Fruit fly (Drosophila melanogaster) whole organism, prepupa: ENCODE data around the gene CG14204.

ENCODE experiments used
- CG10669 ChIP-seq: fragments of 200-800 bp; sonication (Bioruptor generic); optimal IDR thresholded peaks from 3 replicates; lab custom pipeline; 2018; ENCODE audit warnings: missing biosample characterization, mild to moderate bottlenecking, missing genetic modification characterization, moderate library complexity
- CG8632 ChIP-seq: fragments of 200-800 bp; sonication (Bioruptor generic); optimal IDR thresholded peaks from 3 replicates; lab custom pipeline; 2016; ENCODE audit warnings: missing biosample characterization, missing genetic modification characterization
- Ets96B ChIP-seq: fragments of 200-800 bp; optimal IDR thresholded peaks from 2 replicates; lab custom pipeline; 2019; ENCODE audit warnings: missing biosample characterization, mild to moderate bottlenecking, missing genetic modification characterization, moderate library complexity
- Hr39 ChIP-seq: fragments of 200-800 bp; sonication (Bioruptor generic); optimal IDR thresholded peaks from 2 replicates; lab custom pipeline; 2016; ENCODE audit warnings: missing biosample characterization, missing genetic modification characterization
- Sox15 ChIP-seq: fragments of 200-800 bp; sonication (Bioruptor generic); optimal IDR thresholded peaks from 3 replicates; lab custom pipeline; 2016; ENCODE audit warnings: missing biosample characterization, missing genetic modification characterization
- achi ChIP-seq: fragments of 200-800 bp; sonication (Bioruptor generic); optimal IDR thresholded peaks from 3 replicates; lab custom pipeline; 2016; ENCODE audit warnings: missing biosample characterization, missing genetic modification characterization
- fkh ChIP-seq: fragments of 200-800 bp; sonication (Bioruptor generic); optimal IDR thresholded peaks from 3 replicates; lab custom pipeline; 2017; ENCODE audit warnings: missing biosample characterization, mild to moderate bottlenecking, missing genetic modification characterization, moderate library complexity

- no peak for TF ChIP-seq CG8632
- no peak for TF ChIP-seq achi (GFP tag; lab: Kevin White, UChicago)
- no peak for TF ChIP-seq CG10669 (GFP tag; lab: Kevin White, UChicago)
- no peak for TF ChIP-seq Hr39
- TF ChIP-seq Sox15 (GFP tag; lab: Kevin White, UChicago): no peak
- TF ChIP-seq Ets96B: no peak
- TF ChIP-seq fkh: no peak
Measured at dm6 chrX:19618183-19618740, 34.8 kb downstream of the CG14204 start, which contains the start of the genes Pstk and Tim9b.
